Fruit fly (Drosophila melanogaster) whole organism, embryonic: ENCODE data around the gene prt.
A peak's percentile ranks its signal among the peaks of the same experiment; 100 is the strongest.

Experiments used
- Abd-B ChIP-seq: fragments of 200-800 bp; sonication (Bioruptor generic); optimal IDR thresholded peaks from 2 replicates; lab custom pipeline; 2018; ENCODE audit warnings: missing biosample characterization, mild to moderate bottlenecking, missing genetic modification characterization, moderate library complexity
- Ada2b ChIP-seq: fragments of 200-800 bp; sonication (Bioruptor generic); IDR thresholded peaks from 2 replicates; pipeline ENCODE4 v1.3.6; 2022; ENCODE audit warnings: missing biosample characterization, missing genetic modification characterization
- Bteb2 ChIP-seq: fragments of 200-800 bp; sonication (Bioruptor generic); optimal IDR thresholded peaks from 2 replicates; lab custom pipeline; 2016; ENCODE audit warnings: missing biosample characterization, missing genetic modification characterization
- CG10321 ChIP-seq: fragments of 200-800 bp; sonication (Bioruptor generic); IDR thresholded peaks from 2 replicates; pipeline ENCODE4 v1.3.6; 2022; ENCODE audit warnings: missing biosample characterization, missing genetic modification characterization
- CG13123 ChIP-seq: fragments of 200-800 bp; sonication (Bioruptor generic); optimal IDR thresholded peaks from 2 replicates; lab custom pipeline; 2016; ENCODE audit warnings: missing biosample characterization, missing genetic modification characterization
- CG13296 ChIP-seq: fragments of 200-800 bp; sonication (Bioruptor generic); optimal IDR thresholded peaks from 3 replicates; lab custom pipeline; 2018; ENCODE audit warnings: missing biosample characterization, mild to moderate bottlenecking, missing genetic modification characterization
- CG14050 ChIP-seq: fragments of 200-800 bp; sonication (Bioruptor generic); IDR thresholded peaks from 3 replicates; pipeline ENCODE4 v1.3.6; 2022; ENCODE audit warnings: missing biosample characterization, missing genetic modification characterization
- CG14441 ChIP-seq: fragments of 200-800 bp; sonication (Bioruptor generic); IDR thresholded peaks from 2 replicates; pipeline ENCODE4 v1.3.6; 2022; ENCODE audit warnings: missing biosample characterization, missing genetic modification characterization
- CG14667 ChIP-seq: fragments of 200-800 bp; sonication (Bioruptor generic); IDR thresholded peaks from 2 replicates; pipeline ENCODE4 v1.3.6; 2022; ENCODE audit warnings: missing biosample characterization, missing genetic modification characterization
- CG16813 ChIP-seq: fragments of 200-800 bp; sonication (Bioruptor generic); IDR thresholded peaks from 3 replicates; pipeline ENCODE4 v1.3.6; 2022; ENCODE audit warnings: missing biosample characterization, missing genetic modification characterization; ENCODE audit not compliant: partially characterized antibody
- CG17612 ChIP-seq: fragments of 200-800 bp; sonication (Bioruptor generic); IDR thresholded peaks from 2 replicates; pipeline ENCODE4 v1.3.6; 2022; ENCODE audit warnings: missing biosample characterization, missing genetic modification characterization
- CG2875 ChIP-seq: fragments of 200-800 bp; sonication (Bioruptor generic); optimal IDR thresholded peaks from 2 replicates; lab custom pipeline; 2017; ENCODE audit warnings: missing biosample characterization, mild to moderate bottlenecking, missing genetic modification characterization, missing genetic modification reagents
- CG30431 ChIP-seq: fragments of 200-800 bp; sonication (Bioruptor generic); optimal IDR thresholded peaks from 2 replicates; lab custom pipeline; 2017; ENCODE audit warnings: missing biosample characterization, missing genetic modification characterization
- CG4282 ChIP-seq: fragments of 200-800 bp; sonication (Bioruptor generic); optimal IDR thresholded peaks from 2 replicates; lab custom pipeline; 2016; ENCODE audit warnings: missing biosample characterization, missing genetic modification characterization
- CG5953 ChIP-seq: fragments of 200-800 bp; sonication (Bioruptor generic); IDR thresholded peaks from 2 replicates; pipeline ENCODE4 v1.3.6; 2022; ENCODE audit warnings: missing biosample characterization, missing genetic modification characterization
- CG6683 ChIP-seq: fragments of 200-800 bp; sonication (Bioruptor generic); optimal IDR thresholded peaks from 2 replicates; lab custom pipeline; 2017; ENCODE audit warnings: missing biosample characterization, mild to moderate bottlenecking, missing genetic modification characterization, missing genetic modification reagents
- CG7372 ChIP-seq: fragments of 200-800 bp; sonication (Bioruptor generic); IDR thresholded peaks from 2 replicates; pipeline ENCODE4 v1.3.6; 2022; ENCODE audit warnings: missing biosample characterization, missing genetic modification characterization
- CG7987 ChIP-seq: fragments of 200-800 bp; sonication (Bioruptor generic); optimal IDR thresholded peaks from 2 replicates; lab custom pipeline; 2018; ENCODE audit warnings: missing biosample characterization, mild to moderate bottlenecking, missing genetic modification characterization, moderate library complexity
- CG9437 ChIP-seq: fragments of 200-800 bp; sonication (Bioruptor generic); optimal IDR thresholded peaks from 2 replicates; lab custom pipeline; 2018; ENCODE audit warnings: missing biosample characterization, mild to moderate bottlenecking, missing genetic modification characterization
- Doc3 ChIP-seq: fragments of 200-800 bp; sonication (Bioruptor generic); IDR thresholded peaks from 3 replicates; pipeline ENCODE4 v1.3.6; 2022; ENCODE audit warnings: missing biosample characterization, missing genetic modification characterization; ENCODE audit not compliant: partially characterized antibody
- Elba2 ChIP-seq: fragments of 200-800 bp; sonication (Bioruptor generic); optimal IDR thresholded peaks from 3 replicates; lab custom pipeline; 2016; ENCODE audit warnings: missing biosample characterization, missing genetic modification characterization
- Gug ChIP-seq: fragments of 200-800 bp; sonication (Bioruptor generic); IDR thresholded peaks from 4 replicates; pipeline ENCODE4 v1.3.6; 2022; ENCODE audit warnings: missing biosample characterization, missing genetic modification characterization
- H15 ChIP-seq: fragments of 200-800 bp; sonication (Bioruptor generic); IDR thresholded peaks from 3 replicates; pipeline ENCODE4 v1.3.6; 2022; ENCODE audit warnings: missing biosample characterization, missing genetic modification characterization
- Hand ChIP-seq: fragments of 200-800 bp; sonication (Bioruptor generic); optimal IDR thresholded peaks from 2 replicates; lab custom pipeline; 2017; ENCODE audit warnings: mild to moderate bottlenecking, missing biosample characterization, missing genetic modification reagents, missing genetic modification characterization
- NFAT ChIP-seq: fragments of 200-800 bp; sonication (Bioruptor generic); IDR thresholded peaks from 2 replicates; pipeline ENCODE4 v1.3.6; 2022; ENCODE audit warnings: missing biosample characterization, missing genetic modification characterization
- Nf-YA ChIP-seq: fragments of 200-800 bp; sonication (Bioruptor generic); IDR thresholded peaks from 2 replicates; pipeline ENCODE4 v1.3.6; 2022; ENCODE audit warnings: missing biosample characterization, missing genetic modification characterization
- Nf-YC ChIP-seq: fragments of 200-800 bp; optimal IDR thresholded peaks from 3 replicates; lab custom pipeline; 2019; ENCODE audit warnings: missing biosample characterization, mild to moderate bottlenecking, missing genetic modification characterization, moderate library complexity
- Oaz ChIP-seq: fragments of 200-800 bp; sonication (Bioruptor generic); IDR thresholded peaks from 2 replicates; pipeline ENCODE4 v1.3.6; 2022; ENCODE audit warnings: missing biosample characterization, missing genetic modification characterization
- Six4 ChIP-seq: fragments of 200-800 bp; sonication (Bioruptor generic); optimal IDR thresholded peaks from 2 replicates; lab custom pipeline; 2016; ENCODE audit warnings: missing biosample characterization, missing genetic modification characterization
- TFAM ChIP-seq: fragments of 200-800 bp; sonication (Bioruptor generic); optimal IDR thresholded peaks from 2 replicates; lab custom pipeline; 2017; ENCODE audit warnings: missing biosample characterization, missing genetic modification characterization, inconsistent platforms
- ab ChIP-seq: fragments of 200-800 bp; sonication (Bioruptor generic); optimal IDR thresholded peaks from 2 replicates; lab custom pipeline; 2016; ENCODE audit warnings: missing biosample characterization, missing genetic modification characterization
- amos ChIP-seq: fragments of 200-800 bp; sonication (Bioruptor generic); IDR thresholded peaks from 2 replicates; pipeline ENCODE4 v1.3.6; 2022; ENCODE audit warnings: missing biosample characterization, missing genetic modification characterization; ENCODE audit not compliant: partially characterized antibody
- ato ChIP-seq: fragments of 200-800 bp; sonication (Bioruptor generic); IDR thresholded peaks from 2 replicates; pipeline ENCODE4 v1.3.6; 2022; ENCODE audit warnings: missing biosample characterization, missing genetic modification characterization; ENCODE audit not compliant: partially characterized antibody
- da ChIP-seq: fragments of 200-800 bp; sonication (Bioruptor generic); optimal IDR thresholded peaks from 2 replicates; lab custom pipeline; 2016; ENCODE audit warnings: missing biosample characterization, missing genetic modification characterization
- danr ChIP-seq: fragments of 200-800 bp; sonication (Bioruptor generic); IDR thresholded peaks from 2 replicates; pipeline ENCODE4 v1.3.6; 2022; ENCODE audit warnings: missing biosample characterization, missing genetic modification characterization
- disco-r ChIP-seq: fragments of 200-800 bp; sonication (Bioruptor generic); optimal IDR thresholded peaks from 2 replicates; lab custom pipeline; 2016; ENCODE audit warnings: missing biosample characterization, missing genetic modification characterization
- esg ChIP-seq: fragments of 200-800 bp; sonication (Bioruptor generic); conservative IDR thresholded peaks from 2 replicates; pipeline ENCODE4 v1.3.6; 2022; ENCODE audit warnings: missing biosample characterization, missing genetic modification characterization
- ewg ChIP-seq: fragments of 200-800 bp; sonication (Bioruptor generic); optimal IDR thresholded peaks from 3 replicates; lab custom pipeline; 2017; ENCODE audit warnings: mild to moderate bottlenecking, missing biosample characterization, missing genetic modification reagents, missing genetic modification characterization
- exex ChIP-seq: fragments of 200-800 bp; sonication (Bioruptor generic); optimal IDR thresholded peaks from 4 replicates; lab custom pipeline; 2018; ENCODE audit warnings: missing biosample characterization, mild to moderate bottlenecking, missing genetic modification characterization, moderate library complexity
- jumu ChIP-seq: fragments of 200-800 bp; sonication (Bioruptor generic); optimal IDR thresholded peaks from 3 replicates; lab custom pipeline; 2016; ENCODE audit warnings: missing biosample characterization, missing genetic modification characterization
- mirr ChIP-seq: fragments of 200-800 bp; sonication (Bioruptor generic); optimal IDR thresholded peaks from 3 replicates; lab custom pipeline; 2018; ENCODE audit warnings: missing biosample characterization, mild to moderate bottlenecking, missing genetic modification characterization
- odd ChIP-seq: fragments of 200-800 bp; sonication (Bioruptor generic); optimal IDR thresholded peaks from 2 replicates; lab custom pipeline; 2017; ENCODE audit warnings: missing biosample characterization, mild to moderate bottlenecking, missing genetic modification characterization
- onecut ChIP-seq: fragments of 200-800 bp; sonication (Bioruptor generic); IDR thresholded peaks from 2 replicates; pipeline ENCODE4 v1.3.6; 2022; ENCODE audit warnings: missing biosample characterization, missing genetic modification characterization
- pum ChIP-seq: fragments of 200-800 bp; sonication (Bioruptor generic); optimal IDR thresholded peaks from 2 replicates; lab custom pipeline; 2016; ENCODE audit warnings: missing biosample characterization, missing genetic modification characterization
- rib ChIP-seq: fragments of 200-800 bp; sonication (Bioruptor generic); IDR thresholded peaks from 2 replicates; pipeline ENCODE4 v1.3.6; 2022; ENCODE audit warnings: missing biosample characterization, missing genetic modification characterization
- ro ChIP-seq: fragments of 200-800 bp; sonication (Bioruptor generic); IDR thresholded peaks from 2 replicates; pipeline ENCODE4 v1.3.6; 2022; ENCODE audit warnings: missing biosample characterization, missing genetic modification characterization
- row ChIP-seq: fragments of 200-800 bp; sonication (Bioruptor generic); IDR thresholded peaks from 3 replicates; pipeline ENCODE4 v1.3.6; 2022; ENCODE audit warnings: missing biosample characterization, missing genetic modification characterization
- sc ChIP-seq, 3 experiments: fragments of >200 bp in 2 of 3; fragments of 200-800 bp in 1 of 3; sonication (Bioruptor generic) in 1 of 3; optimal IDR thresholded peaks; 2 replicates in 2 of 3; 3 replicates in 1 of 3; lab custom pipeline; 2017; ENCODE audit warnings: mild to moderate bottlenecking in 1 of 3, missing biosample characterization in 1 of 3, missing genetic modification characterization in 1 of 3, missing genetic modification reagents in 1 of 3
- tll ChIP-seq, 2 experiments: fragments of 200-800 bp in 1 of 2; fragments of >200 bp in 1 of 2; sonication (Bioruptor generic) in 1 of 2; optimal IDR thresholded peaks; 2 replicates each; lab custom pipeline; 2017 to 2019; ENCODE audit warnings: missing biosample characterization in 2 of 2, missing genetic modification characterization in 2 of 2, mild to moderate bottlenecking in 1 of 2, moderate library complexity in 1 of 2
- toy ChIP-seq: fragments of 200-800 bp; sonication (Bioruptor generic); IDR thresholded peaks from 2 replicates; pipeline ENCODE4 v1.3.6; 2022; ENCODE audit warnings: missing biosample characterization, missing genetic modification characterization
- zen ChIP-seq: fragments of 200-800 bp; sonication (Bioruptor generic); optimal IDR thresholded peaks from 3 replicates; lab custom pipeline; 2018; ENCODE audit warnings: missing biosample characterization, mild to moderate bottlenecking, missing genetic modification characterization, moderate library complexity
- zfh2 ChIP-seq: fragments of 200-800 bp; sonication (Bioruptor generic); optimal IDR thresholded peaks from 2 replicates; lab custom pipeline; 2016; ENCODE audit warnings: missing biosample characterization, missing genetic modification characterization

Gene prt

DNA sequence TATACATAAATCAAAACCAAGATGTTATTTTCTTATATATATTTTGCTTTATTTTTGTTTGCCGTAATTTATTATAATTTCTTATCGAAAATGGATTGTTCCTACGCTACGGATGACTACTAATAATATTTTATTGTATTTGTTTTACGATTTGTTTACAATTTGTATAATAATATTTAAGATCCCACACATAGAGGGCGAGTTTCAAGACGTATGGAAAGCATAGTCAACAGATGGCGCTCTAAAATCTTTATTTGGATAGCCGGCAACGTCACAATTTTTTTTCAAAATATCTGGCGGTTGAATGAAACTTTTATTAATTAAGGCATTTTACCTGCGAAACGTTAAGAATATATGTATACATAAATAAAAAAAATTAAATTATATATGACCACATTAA lies 23.1 kb upstream of the prt start (continued):
- TF ChIP-seq CG14667 (GFP tag; lab: Robert Waterston, UW), result no peak
- TF ChIP-seq pum (GFP tag; lab: Kevin White, UChicago), result no peak
- no peak for TF ChIP-seq CG30431 (GFP tag; lab: Kevin White, UChicago)
- peak; percentile 41 for TF ChIP-seq exex
- no peak for TF ChIP-seq rib (GFP tag; lab: Robert Waterston, UW)
- TF ChIP-seq sc (optimal IDR thresholded peaks at IDR 0.05; lab: Kevin White, UChicago), result no peak
- TF ChIP-seq sc (GFP tag; optimal IDR thresholded peaks at IDR 0.05; lab: Kevin White, UChicago), result no peak
- no peak for TF ChIP-seq Ada2b (GFP tag; lab: Robert Waterston, UW)
- TF ChIP-seq da (GFP tag; lab: Kevin White, UChicago), result no peak
- no peak for TF ChIP-seq H15 (GFP tag; lab: Robert Waterston, UW)
- TF ChIP-seq odd (GFP tag; lab: Kevin White, UChicago), result no peak
- TF ChIP-seq CG5953 (GFP tag; lab: Robert Waterston, UW), result no peak
- no peak for TF ChIP-seq amos
- TF ChIP-seq CG7987 (GFP tag; lab: Kevin White, UChicago), result peak; percentile 34
- no peak for TF ChIP-seq danr (GFP tag; lab: Robert Waterston, UW)
- peak; percentile 22; the same call in 1 of the 2 replicates for TF ChIP-seq onecut (GFP tag; lab: Robert Waterston, UW)
- TF ChIP-seq zfh2 (GFP tag; lab: Kevin White, UChicago), result no peak
- no peak for TF ChIP-seq CG4282 (GFP tag; lab: Kevin White, UChicago)
- TF ChIP-seq CG17612 (GFP tag; lab: Robert Waterston, UW), result no peak
- TF ChIP-seq tll (GFP tag; optimal IDR thresholded peaks at IDR 0.05; lab: Kevin White, UChicago), result no peak
- TF ChIP-seq Six4 (GFP tag; lab: Kevin White, UChicago), result no peak
- TF ChIP-seq ewg, result no peak
- TF ChIP-seq jumu (GFP tag; lab: Kevin White, UChicago), result no peak
- no peak for TF ChIP-seq disco-r
- no peak for TF ChIP-seq ro (GFP tag; lab: Robert Waterston, UW)
- no peak for TF ChIP-seq CG10321 (GFP tag; lab: Robert Waterston, UW)
- peak; percentile 32; the same call in 1 of the 2 replicates for TF ChIP-seq NFAT
- peak; percentile 54 for TF ChIP-seq Nf-YC (tag; lab: Kevin White, UChicago)
- TF ChIP-seq zen (tag; lab: Kevin White, UChicago), result peak; percentile 64
- no peak for TF ChIP-seq row (GFP tag; lab: Robert Waterston, UW)
- no peak for TF ChIP-seq toy
- no peak for TF ChIP-seq CG13123 (GFP tag; lab: Kevin White, UChicago)
- peak; percentile 78 for TF ChIP-seq Abd-B
- TF ChIP-seq Doc3 (GFP tag; lab: Robert Waterston, UW), result no peak
- peak; percentile 13; the same call in 1 of the 2 replicates for TF ChIP-seq CG7372 (GFP tag; lab: Robert Waterston, UW)
- TF ChIP-seq CG14441 (GFP tag; lab: Robert Waterston, UW), result 0 out of 2 replicates have a peak, but pooled peaks have one; percentile 6
- TF ChIP-seq mirr (GFP tag; lab: Kevin White, UChicago), result no peak
- TF ChIP-seq ato (GFP tag; lab: Robert Waterston, UW), result no peak
- TF ChIP-seq ab, result no peak
- no peak for TF ChIP-seq esg
- TF ChIP-seq CG16813, result no peak
- TF ChIP-seq Nf-YA (GFP tag; lab: Robert Waterston, UW), result no peak
- no peak for TF ChIP-seq Hand (GFP tag; lab: Kevin White, UChicago)
- no peak for TF ChIP-seq Bteb2 (GFP tag; lab: Kevin White, UChicago)
- no peak for TF ChIP-seq CG9437 (GFP tag; lab: Kevin White, UChicago)
- no peak for TF ChIP-seq TFAM (GFP tag; lab: Kevin White, UChicago)
- no peak for TF ChIP-seq CG2875 (GFP tag; lab: Kevin White, UChicago)
- no peak for TF ChIP-seq Oaz (GFP tag; lab: Robert Waterston, UW)
- TF ChIP-seq Elba2 (GFP tag; lab: Kevin White, UChicago), result no peak
- no peak for TF ChIP-seq CG14050 (GFP tag; lab: Robert Waterston, UW)
- no peak for TF ChIP-seq Gug (GFP tag; lab: Robert Waterston, UW)
- TF ChIP-seq CG6683 (GFP tag; lab: Kevin White, UChicago), result no peak
- TF ChIP-seq CG13296, result peak; percentile 19
